Worm (Caenorhabditis elegans) whole organism, late embryonic: ENCODE results near the gene sra-11.
A peak's percentile ranks its signal among the peaks of the same experiment; 100 is the strongest.
"Not testable (repeated sequence)": the region's sequence is repeated elsewhere in the genome, so short reads cannot be mapped to it uniquely, and the experiment has no call there.

Source experiments
- F13H6.1 ChIP-seq: sonication (generic microtip); optimal IDR thresholded peaks from 2 replicates; lab custom pipeline; 2016; ENCODE audit warnings: missing genetic modification characterization, missing compliant biosample characterization
- K09A11.1 ChIP-seq: sonication (generic microtip); optimal IDR thresholded peaks from 2 replicates; lab custom pipeline; 2017; ENCODE audit warnings: antibody characterized with exemption, mild to moderate bottlenecking, missing genetic modification characterization, missing compliant biosample characterization; ENCODE audit not compliant: insufficient read depth
- T23F11.4 ChIP-seq: fragments of 200-800 bp; sonication (Bioruptor generic); optimal IDR thresholded peaks from 2 replicates; lab custom pipeline; 2018; ENCODE audit warnings: mild to moderate bottlenecking, missing genetic modification characterization, missing compliant biosample characterization
- ahr-1 ChIP-seq: sonication (generic microtip); optimal IDR thresholded peaks from 2 replicates; lab custom pipeline; 2016; ENCODE audit warnings: missing genetic modification characterization, missing compliant biosample characterization
- ama-1 ChIP-seq: fragments of 150-350 bp; optimal IDR thresholded peaks from 2 replicates; lab custom pipeline; 2014
- ceh-18 ChIP-seq: sonication (generic microtip); optimal IDR thresholded peaks from 2 replicates; lab custom pipeline; 2016; ENCODE audit warnings: missing genetic modification characterization, missing compliant biosample characterization
- ceh-19 ChIP-seq: fragments of 200-800 bp; sonication (Bioruptor generic); optimal IDR thresholded peaks from 2 replicates; lab custom pipeline; 2018; ENCODE audit warnings: mild to moderate bottlenecking, missing genetic modification characterization, missing compliant biosample characterization
- ceh-22 ChIP-seq: sonication (generic microtip); optimal IDR thresholded peaks from 2 replicates; lab custom pipeline; 2017; ENCODE audit warnings: missing biosample characterization, missing genetic modification characterization
- ceh-30 ChIP-seq: fragments of 150-350 bp; optimal IDR thresholded peaks from 2 replicates; lab custom pipeline; 2014; ENCODE audit warnings: missing biosample characterization, missing genetic modification characterization
- ceh-31 ChIP-seq: sonication (generic microtip); optimal IDR thresholded peaks from 2 replicates; lab custom pipeline; 2016; ENCODE audit warnings: missing genetic modification characterization, missing compliant biosample characterization
- ceh-6 ChIP-seq: fragments of 200-800 bp; sonication (Bioruptor generic); optimal IDR thresholded peaks from 2 replicates; lab custom pipeline; 2018; ENCODE audit warnings: mild to moderate bottlenecking, missing genetic modification characterization, missing compliant biosample characterization
- ceh-9 ChIP-seq: sonication (generic microtip); optimal IDR thresholded peaks from 2 replicates; lab custom pipeline; 2016; ENCODE audit warnings: mild to moderate bottlenecking, missing genetic modification characterization, inconsistent platforms, missing compliant biosample characterization
- dmd-4 ChIP-seq: sonication (generic microtip); optimal IDR thresholded peaks from 2 replicates; lab custom pipeline; 2016; ENCODE audit warnings: borderline replicate concordance, missing genetic modification characterization, missing compliant biosample characterization
- dve-1 ChIP-seq: sonication (generic microtip); optimal IDR thresholded peaks from 2 replicates; lab custom pipeline; 2017; ENCODE audit warnings: antibody characterized with exemption, mild to moderate bottlenecking, missing genetic modification characterization, missing compliant biosample characterization
- elt-2 ChIP-seq: sonication (generic microtip); optimal IDR thresholded peaks from 2 replicates; lab custom pipeline; 2016; ENCODE audit warnings: missing genetic modification reagents, missing genetic modification characterization, missing compliant biosample characterization
- elt-4 ChIP-seq: sonication (generic microtip); optimal IDR thresholded peaks from 2 replicates; lab custom pipeline; 2016; ENCODE audit warnings: missing genetic modification characterization, missing compliant biosample characterization
- ets-4 ChIP-seq: sonication (generic microtip); optimal IDR thresholded peaks from 2 replicates; lab custom pipeline; 2016; ENCODE audit warnings: missing genetic modification characterization, missing compliant biosample characterization
- hlh-15 ChIP-seq: sonication (generic microtip); optimal IDR thresholded peaks from 2 replicates; lab custom pipeline; 2016; ENCODE audit warnings: missing genetic modification characterization, missing compliant biosample characterization
- hlh-6 ChIP-seq: sonication (generic microtip); optimal IDR thresholded peaks from 2 replicates; lab custom pipeline; 2016; ENCODE audit warnings: missing genotype, missing genetic modification characterization, missing compliant biosample characterization
- mec-3 ChIP-seq: sonication (generic microtip); optimal IDR thresholded peaks from 2 replicates; lab custom pipeline; 2016; ENCODE audit warnings: borderline replicate concordance, missing genetic modification characterization, missing compliant biosample characterization
- nfya-1 ChIP-seq: sonication (generic microtip); optimal IDR thresholded peaks from 2 replicates; lab custom pipeline; 2017; ENCODE audit warnings: missing genetic modification characterization, mild to moderate bottlenecking, missing compliant biosample characterization, antibody characterized with exemption, moderate library complexity
- nhr-232 ChIP-seq: sonication (generic microtip); optimal IDR thresholded peaks from 2 replicates; lab custom pipeline; 2016; ENCODE audit warnings: missing genetic modification characterization, missing compliant biosample characterization
- npax-4 ChIP-seq: sonication (generic microtip); optimal IDR thresholded peaks from 2 replicates; lab custom pipeline; 2016; ENCODE audit warnings: missing genetic modification characterization, missing compliant biosample characterization
- odd-2 ChIP-seq: sonication (generic microtip); optimal IDR thresholded peaks from 2 replicates; lab custom pipeline; 2017; ENCODE audit warnings: antibody characterized with exemption, mild to moderate bottlenecking, missing genetic modification characterization, missing compliant biosample characterization
- pha-2 ChIP-seq: sonication (generic microtip); optimal IDR thresholded peaks from 2 replicates; lab custom pipeline; 2017; ENCODE audit warnings: mild to moderate bottlenecking, missing genetic modification characterization, missing compliant biosample characterization
- pros-1 ChIP-seq: fragments of 150-350 bp; optimal IDR thresholded peaks from 2 replicates; lab custom pipeline; 2014; ENCODE audit warnings: missing biosample characterization, missing genetic modification reagents, missing genetic modification characterization
- ref-2 ChIP-seq: sonication (generic microtip); optimal IDR thresholded peaks from 2 replicates; lab custom pipeline; 2016; ENCODE audit warnings: missing genetic modification characterization, missing compliant biosample characterization
- sox-2 ChIP-seq: fragments of 200-800 bp; sonication (Bioruptor generic); IDR thresholded peaks from 2 replicates; pipeline ENCODE4 v1.3.6; 2022; ENCODE audit warnings: missing genetic modification reagents, missing genetic modification characterization, missing compliant biosample characterization
- syd-9 ChIP-seq: sonication (generic microtip); optimal IDR thresholded peaks from 2 replicates; lab custom pipeline; 2016; ENCODE audit warnings: mild to moderate bottlenecking, missing genetic modification characterization, moderate library complexity, missing compliant biosample characterization
- ttx-3 ChIP-seq: sonication (generic microtip); optimal IDR thresholded peaks from 2 replicates; lab custom pipeline; 2016; ENCODE audit warnings: missing genetic modification reagents, missing genetic modification characterization, missing compliant biosample characterization
- unc-3 ChIP-seq, 2 experiments: fragments of 200-800 bp in 1 of 2; sonication (Bioruptor generic) in 1 of 2; sonication (generic microtip) in 1 of 2; conservative IDR thresholded peaks in 1 of 2; optimal IDR thresholded peaks in 1 of 2; 2 replicates each; pipeline versions ENCODE4 v1.3.6 to Lab custom; 2016 to 2022; ENCODE audit warnings: missing compliant biosample characterization in 2 of 2, missing genetic modification characterization in 2 of 2, missing genetic modification reagents in 1 of 2

sra-11 gene

ce11 chrII:10930678-10931650 is 20.8 kb upstream of the sra-11 start:
- TF ChIP-seq ahr-1 (tag; lab: Kevin White, UChicago) (no peak), F13H6.1 (tag; lab: Kevin White, UChicago) (no peak), ref-2 (tag; lab: Kevin White, UChicago) (no peak), ceh-19 (GFP tag; lab: Kevin White, UChicago) (no peak), ama-1 (lab: Kevin White, UChicago) (no peak), odd-2 (tag; lab: Kevin White, UChicago) (no peak), elt-4 (tag; lab: Kevin White, UChicago) (no peak)

ce11 chrII:10925804-10926570 is 15.9 kb upstream of the sra-11 start, which contains the start of gene metr-1:
Gene metr-1, plus strand, starts transcription at chrII:10926561.
- TF ChIP-seq elt-2 (tag; lab: Kevin White, UChicago) (peak; percentile 33), ceh-31 (tag; lab: Kevin White, UChicago) (peak; percentile 18), odd-2 (tag; lab: Kevin White, UChicago) (no peak), syd-9 (no peak), elt-4 (tag; lab: Kevin White, UChicago) (no peak), unc-3 (GFP tag; conservative IDR thresholded peaks at IDR 0.05; lab: Robert Waterston, UW) (no peak), unc-3 (tag; optimal IDR thresholded peaks at IDR 0.05; lab: Kevin White, UChicago) (no peak), sox-2 (GFP tag; lab: Robert Waterston, UW) (no peak)

- TF ChIP-seq dve-1 (tag; lab: Kevin White, UChicago) = no peak
- peak; percentile 84 for TF ChIP-seq elt-2 (tag; lab: Kevin White, UChicago)
- TF ChIP-seq, all 69 proteins: peak for 1
Measured at ce11 chrII:10924669-10925068, 14.6 kb upstream of the sra-11 start.

- TF ChIP-seq nhr-232 (tag; lab: Kevin White, UChicago) = no peak
- no peak for TF ChIP-seq ceh-22 (tag; lab: Kevin White, UChicago)
- TF ChIP-seq hlh-15 (tag; lab: Kevin White, UChicago) = no peak
- no peak for TF ChIP-seq dmd-4 (tag; lab: Kevin White, UChicago)
- TF ChIP-seq ceh-6 (GFP tag; lab: Kevin White, UChicago) = no peak
- TF ChIP-seq ceh-19 (GFP tag; lab: Kevin White, UChicago) = no peak
- no peak for TF ChIP-seq ceh-30 (tag; lab: Kevin White, UChicago)
- TF ChIP-seq pros-1 (tag; lab: Kevin White, UChicago) = no peak
- TF ChIP-seq, all 69 proteins: peak for 0
Measured at ce11 chrII:10923948-10924347, 13.8 kb upstream of the sra-11 start, which contains the start of gene Y19D2B.2. Gene Y19D2B.2, plus strand, starts transcription at chrII:10924248.

ce11 chrII:10922874-10923273 is 12.8 kb upstream of the sra-11 start, which contains the start of gene Y19D2B.1:
Gene Y19D2B.1, minus strand, starts transcription at chrII:10922974.
- TF ChIP-seq pha-2, nfya-1, nhr-232 (tag; lab: Kevin White, UChicago): not testable (repeated sequence)

- TF ChIP-seq K09A11.1 (tag; lab: Kevin White, UChicago) = no peak
- no peak for TF ChIP-seq npax-4
- TF ChIP-seq syd-9 = no peak
- TF ChIP-seq ceh-18 (tag; lab: Kevin White, UChicago) = no peak
- TF ChIP-seq elt-4 (tag; lab: Kevin White, UChicago) = no peak
- TF ChIP-seq pros-1 (tag; lab: Kevin White, UChicago) = no peak
- TF ChIP-seq hlh-6 = no peak
- no peak for TF ChIP-seq dve-1 (tag; lab: Kevin White, UChicago)
- no peak for TF ChIP-seq T23F11.4 (GFP tag; lab: Kevin White, UChicago)
- no peak for TF ChIP-seq ttx-3
- TF ChIP-seq mec-3 = no peak
- no peak for TF ChIP-seq ceh-9
- no peak for TF ChIP-seq ets-4 (tag; lab: Kevin White, UChicago)
- TF ChIP-seq ahr-1 (tag; lab: Kevin White, UChicago) = no peak
Measured at ce11 chrII:10918293-10918756, 8.2 kb upstream of the sra-11 start, which contains the start of gene tba-4. Gene tba-4, plus strand, starts transcription at chrII:10918706.
